Fruit fly (Drosophila melanogaster) whole organism, embryonic: ENCODE measurements around the gene RpS12.

ENCODE experiments used
- Bgb ChIP-seq: fragments of 200-800 bp; sonication (Bioruptor generic); IDR thresholded peaks from 2 replicates; pipeline ENCODE4 v1.3.6; 2022; ENCODE audit warnings: missing biosample characterization, missing genetic modification characterization; ENCODE audit not compliant: partially characterized antibody
- CG1024 ChIP-seq: fragments of 200-800 bp; sonication (Bioruptor generic); IDR thresholded peaks from 2 replicates; pipeline ENCODE4 v1.3.6; 2022; ENCODE audit warnings: missing biosample characterization, missing genetic modification characterization
- CG12155 ChIP-seq: fragments of 200-800 bp; sonication (Bioruptor generic); optimal IDR thresholded peaks from 3 replicates; lab custom pipeline; 2016; ENCODE audit warnings: missing biosample characterization, missing genetic modification characterization
- CG13287 ChIP-seq: fragments of 200-800 bp; sonication (Bioruptor generic); IDR thresholded peaks from 2 replicates; pipeline ENCODE4 v1.3.6; 2022; ENCODE audit warnings: missing biosample characterization, missing genetic modification characterization; ENCODE audit not compliant: partially characterized antibody
- CG13296 ChIP-seq: fragments of 200-800 bp; sonication (Bioruptor generic); optimal IDR thresholded peaks from 3 replicates; lab custom pipeline; 2018; ENCODE audit warnings: missing biosample characterization, mild to moderate bottlenecking, missing genetic modification characterization
- CG15011 ChIP-seq: fragments of 200-800 bp; sonication (Bioruptor generic); optimal IDR thresholded peaks from 3 replicates; lab custom pipeline; 2018; ENCODE audit warnings: missing biosample characterization, mild to moderate bottlenecking, missing genetic modification characterization
- CG1602 ChIP-seq: fragments of 200-800 bp; sonication (Bioruptor generic); optimal IDR thresholded peaks from 3 replicates; lab custom pipeline; 2016; ENCODE audit warnings: missing biosample characterization, missing genetic modification characterization
- CG17359 ChIP-seq: fragments of 200-800 bp; sonication (Bioruptor generic); optimal IDR thresholded peaks from 3 replicates; lab custom pipeline; 2018; ENCODE audit warnings: missing biosample characterization, mild to moderate bottlenecking, missing genetic modification characterization, moderate library complexity
- CG2116 ChIP-seq: fragments of 200-800 bp; sonication (Bioruptor generic); optimal IDR thresholded peaks from 3 replicates; lab custom pipeline; 2018; ENCODE audit warnings: missing biosample characterization, mild to moderate bottlenecking, missing genetic modification characterization
- CG30020 ChIP-seq: fragments of 200-800 bp; optimal IDR thresholded peaks from 2 replicates; lab custom pipeline; 2019; ENCODE audit warnings: missing biosample characterization, mild to moderate bottlenecking, missing genetic modification characterization, moderate library complexity
- CG3726 ChIP-seq: fragments of 200-800 bp; sonication (Bioruptor generic); IDR thresholded peaks from 3 replicates; pipeline ENCODE4, ENCODE4 v1.3.6; 2022; ENCODE audit warnings: missing biosample characterization, missing genetic modification characterization
- CG4360 ChIP-seq: fragments of 200-800 bp; sonication (Bioruptor generic); IDR thresholded peaks from 2 replicates; pipeline ENCODE4 v1.3.6; 2022; ENCODE audit warnings: missing biosample characterization, missing genetic modification characterization
- CG4424 ChIP-seq: fragments of 200-800 bp; sonication (Bioruptor generic); optimal IDR thresholded peaks from 3 replicates; lab custom pipeline; 2016; ENCODE audit warnings: missing biosample characterization, missing genetic modification characterization
- CG4820 ChIP-seq: fragments of 200-800 bp; sonication (Bioruptor generic); optimal IDR thresholded peaks from 3 replicates; lab custom pipeline; 2016; ENCODE audit warnings: missing biosample characterization, missing genetic modification characterization
- CG6683 ChIP-seq: fragments of 200-800 bp; sonication (Bioruptor generic); optimal IDR thresholded peaks from 2 replicates; lab custom pipeline; 2017; ENCODE audit warnings: missing biosample characterization, mild to moderate bottlenecking, missing genetic modification characterization, missing genetic modification reagents
- CG7357 ChIP-seq: fragments of 200-800 bp; sonication (Bioruptor generic); IDR thresholded peaks from 3 replicates; pipeline ENCODE4 v1.3.6; 2022; ENCODE audit warnings: missing biosample characterization, missing genetic modification characterization
- CG7987 ChIP-seq: fragments of 200-800 bp; sonication (Bioruptor generic); optimal IDR thresholded peaks from 2 replicates; lab custom pipeline; 2018; ENCODE audit warnings: missing biosample characterization, mild to moderate bottlenecking, missing genetic modification characterization, moderate library complexity
- CG8765 ChIP-seq: fragments of 200-800 bp; sonication (Bioruptor generic); IDR thresholded peaks from 2 replicates; pipeline ENCODE4 v1.3.6; 2022; ENCODE audit warnings: missing biosample characterization, missing genetic modification characterization
- CG8944 ChIP-seq: fragments of 200-800 bp; sonication (Bioruptor generic); optimal IDR thresholded peaks from 3 replicates; lab custom pipeline; 2016; ENCODE audit warnings: missing biosample characterization, missing genetic modification characterization
- Camta ChIP-seq: fragments of 200-800 bp; sonication (Bioruptor generic); optimal IDR thresholded peaks from 2 replicates; lab custom pipeline; 2016; ENCODE audit warnings: missing biosample characterization, missing genetic modification characterization
- Dll ChIP-seq: fragments of 200-800 bp; sonication (Bioruptor generic); IDR thresholded peaks from 4 replicates; pipeline ENCODE4 v1.3.6; 2022; ENCODE audit warnings: missing biosample characterization, missing genetic modification characterization; ENCODE audit not compliant: partially characterized antibody
- Dref ChIP-seq: fragments of 200-800 bp; sonication (Bioruptor generic); IDR thresholded peaks from 2 replicates; pipeline ENCODE4 v1.3.6; 2022; ENCODE audit warnings: missing biosample characterization, missing genetic modification characterization
- Drgx ChIP-seq: fragments of 200-800 bp; sonication (Bioruptor generic); IDR thresholded peaks from 2 replicates; pipeline ENCODE4 v1.3.6; 2022; ENCODE audit warnings: missing biosample characterization, missing genetic modification characterization
- Eip74EF ChIP-seq, 2 experiments: fragments of 200-800 bp in 1 of 2; fragments of >200 bp in 1 of 2; sonication (Bioruptor generic) in 1 of 2; optimal IDR thresholded peaks; 2 replicates each; lab custom pipeline; 2017 to 2019; ENCODE audit warnings: missing biosample characterization in 2 of 2, missing genetic modification characterization in 2 of 2, mild to moderate bottlenecking in 1 of 2, moderate library complexity in 1 of 2
- H15 ChIP-seq: fragments of 200-800 bp; sonication (Bioruptor generic); IDR thresholded peaks from 3 replicates; pipeline ENCODE4 v1.3.6; 2022; ENCODE audit warnings: missing biosample characterization, missing genetic modification characterization
- HLH4C ChIP-seq: fragments of 200-800 bp; sonication (Bioruptor generic); IDR thresholded peaks from 3 replicates; pipeline ENCODE4 v1.3.6; 2022; ENCODE audit warnings: missing biosample characterization, missing genetic modification characterization; ENCODE audit not compliant: partially characterized antibody
- Lpt ChIP-seq: fragments of >200 bp; optimal IDR thresholded peaks from 2 replicates; lab custom pipeline; 2018; ENCODE audit warnings: missing biosample characterization, missing genetic modification characterization
- Mes4 ChIP-seq: fragments of 200-800 bp; sonication (Bioruptor generic); optimal IDR thresholded peaks from 2 replicates; lab custom pipeline; 2016; ENCODE audit warnings: missing biosample characterization, missing genetic modification characterization
- Opbp ChIP-seq: fragments of 200-800 bp; sonication (Bioruptor generic); IDR thresholded peaks from 3 replicates; pipeline ENCODE4 v1.3.6; 2022; ENCODE audit warnings: missing biosample characterization, missing genetic modification characterization; ENCODE audit not compliant: partially characterized antibody
- Optix ChIP-seq: fragments of 200-800 bp; sonication (Bioruptor generic); IDR thresholded peaks from 3 replicates; pipeline ENCODE4 v1.3.6; 2022; ENCODE audit warnings: missing biosample characterization, missing genetic modification characterization
- Pdp1 ChIP-seq, 2 experiments: fragments of 200-800 bp; sonication (Bioruptor generic); optimal IDR thresholded peaks; 3 replicates each; lab custom pipeline; 2016; ENCODE audit warnings: missing biosample characterization in 2 of 2, missing genetic modification characterization in 2 of 2, mild to moderate bottlenecking in 1 of 2, moderate library complexity in 1 of 2
- Sry-δ ChIP-seq: fragments of 200-800 bp; sonication (Bioruptor generic); optimal IDR thresholded peaks from 2 replicates; lab custom pipeline; 2016; ENCODE audit warnings: missing biosample characterization, missing genetic modification characterization
- Trl ChIP-seq, 3 experiments: fragments of >200 bp in 2 of 3; fragments of 200-800 bp in 1 of 3; sonication (Bioruptor generic) in 1 of 3; optimal IDR thresholded peaks; 2 replicates in 1 of 3; 3 replicates in 2 of 3; lab custom pipeline; 2016 to 2017; ENCODE audit warnings: missing biosample characterization in 1 of 3, missing genetic modification characterization in 1 of 3
- Xrp1 ChIP-seq: fragments of 200-800 bp; sonication (Bioruptor generic); IDR thresholded peaks from 2 replicates; pipeline ENCODE4 v1.3.6; 2022; ENCODE audit warnings: missing biosample characterization, missing genetic modification characterization
- amos ChIP-seq: fragments of 200-800 bp; sonication (Bioruptor generic); IDR thresholded peaks from 2 replicates; pipeline ENCODE4 v1.3.6; 2022; ENCODE audit warnings: missing biosample characterization, missing genetic modification characterization; ENCODE audit not compliant: partially characterized antibody
- aop ChIP-seq: fragments of 200-800 bp; sonication (Bioruptor generic); IDR thresholded peaks from 2 replicates; pipeline ENCODE4 v1.3.6; 2022; ENCODE audit warnings: missing biosample characterization, missing genetic modification characterization
- ase ChIP-seq: fragments of 200-800 bp; sonication (Bioruptor generic); IDR thresholded peaks from 3 replicates; pipeline ENCODE4 v1.3.6; 2022; ENCODE audit warnings: missing biosample characterization, missing genetic modification characterization
- crol ChIP-seq: fragments of 200-800 bp; sonication (Bioruptor generic); IDR thresholded peaks from 2 replicates; pipeline ENCODE4 v1.3.6; 2022; ENCODE audit warnings: missing biosample characterization, missing genetic modification characterization
- danr ChIP-seq: fragments of 200-800 bp; sonication (Bioruptor generic); IDR thresholded peaks from 2 replicates; pipeline ENCODE4 v1.3.6; 2022; ENCODE audit warnings: missing biosample characterization, missing genetic modification characterization
- dmrt99B ChIP-seq: fragments of 200-800 bp; sonication (Bioruptor generic); optimal IDR thresholded peaks from 2 replicates; lab custom pipeline; 2018; ENCODE audit warnings: missing biosample characterization, mild to moderate bottlenecking, missing genetic modification characterization, moderate library complexity
- emc ChIP-seq: fragments of 200-800 bp; sonication (Bioruptor generic); optimal IDR thresholded peaks from 2 replicates; lab custom pipeline; 2016; ENCODE audit warnings: missing biosample characterization, missing genetic modification characterization
- eyg ChIP-seq: fragments of 200-800 bp; sonication (Bioruptor generic); optimal IDR thresholded peaks from 3 replicates; lab custom pipeline; 2016; ENCODE audit warnings: missing biosample characterization, missing genetic modification characterization
- kni ChIP-seq: fragments of 200-800 bp; sonication (Bioruptor generic); optimal IDR thresholded peaks from 3 replicates; lab custom pipeline; 2017; ENCODE audit warnings: mild to moderate bottlenecking, missing biosample characterization, missing genetic modification reagents, missing genetic modification characterization
- stc ChIP-seq: fragments of 200-800 bp; sonication (Bioruptor generic); IDR thresholded peaks from 2 replicates; pipeline ENCODE4 v1.3.6; 2022; ENCODE audit warnings: missing biosample characterization, missing genetic modification characterization
- stwl ChIP-seq: fragments of 200-800 bp; sonication (Bioruptor generic); optimal IDR thresholded peaks from 3 replicates; lab custom pipeline; 2018; ENCODE audit warnings: missing biosample characterization, mild to moderate bottlenecking, missing genetic modification characterization, moderate library complexity
- toy ChIP-seq: fragments of 200-800 bp; sonication (Bioruptor generic); IDR thresholded peaks from 2 replicates; pipeline ENCODE4 v1.3.6; 2022; ENCODE audit warnings: missing biosample characterization, missing genetic modification characterization
- trem ChIP-seq: fragments of 200-800 bp; optimal IDR thresholded peaks from 3 replicates; lab custom pipeline; 2019; ENCODE audit warnings: missing biosample characterization, mild to moderate bottlenecking, missing genetic modification characterization, moderate library complexity
- trh ChIP-seq: fragments of 200-800 bp; sonication (Bioruptor generic); optimal IDR thresholded peaks from 2 replicates; lab custom pipeline; 2016; ENCODE audit warnings: missing biosample characterization, missing genetic modification characterization
- unc-4 ChIP-seq: fragments of 200-800 bp; sonication (Bioruptor generic); IDR thresholded peaks from 2 replicates; pipeline ENCODE4 v1.3.6; 2022; ENCODE audit warnings: missing biosample characterization, missing genetic modification characterization; ENCODE audit not compliant: partially characterized antibody
- zfh2 ChIP-seq: fragments of 200-800 bp; sonication (Bioruptor generic); optimal IDR thresholded peaks from 2 replicates; lab custom pipeline; 2016; ENCODE audit warnings: missing biosample characterization, missing genetic modification characterization

The RpS12 gene

DNA sequence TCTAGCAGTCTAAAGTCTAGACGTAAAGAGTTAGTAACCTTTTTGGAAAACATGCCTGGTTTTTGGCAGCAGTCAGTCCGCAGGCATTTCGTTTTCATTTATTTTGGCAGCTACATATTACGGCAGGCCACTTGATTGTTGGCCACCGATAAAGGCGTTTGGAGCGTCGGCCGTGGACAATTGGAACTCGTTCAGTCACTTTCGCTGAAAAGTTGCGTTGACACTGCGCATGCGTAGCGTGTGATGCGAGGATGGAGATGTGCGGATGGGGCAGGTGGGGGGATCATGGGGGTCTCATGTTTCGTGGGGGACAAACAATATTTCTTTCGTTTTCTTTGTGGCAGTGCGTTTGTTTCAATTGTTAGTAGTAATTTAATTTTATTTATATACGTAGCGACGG, 3.7 kb downstream of the RpS12 start (continued):
- TF ChIP-seq CG4820 (GFP tag; lab: Kevin White, UChicago) (no peak), CG4360 (GFP tag; lab: Robert Waterston, UW) (no peak), kni (GFP tag; lab: Kevin White, UChicago) (peak; percentile 28), crol (peak; percentile 44), Trl (optimal IDR thresholded peaks at IDR 0.05; lab: Kevin White, UChicago) (no peak), Trl (GFP tag; optimal IDR thresholded peaks at IDR 0.05; lab: Kevin White, UChicago) (no peak), Camta (GFP tag; lab: Kevin White, UChicago) (no peak), CG13296 (GFP tag; lab: Kevin White, UChicago) (no peak), trem (tag; lab: Kevin White, UChicago) (no peak), amos (no peak), Opbp (no peak), Optix (peak; percentile 17; the same call in 1 of the 3 replicates)

- TF ChIP-seq stwl (tag; lab: Kevin White, UChicago) (peak; percentile 67), CG17359 (tag; lab: Kevin White, UChicago) (no peak), emc (GFP tag; lab: Kevin White, UChicago) (no peak), Eip74EF (GFP tag; optimal IDR thresholded peaks at IDR 0.05; lab: Kevin White, UChicago) (no peak), CG4424 (GFP tag; lab: Kevin White, UChicago) (no peak), Camta (GFP tag; lab: Kevin White, UChicago) (no peak), CG30020 (no peak), ase (GFP tag; lab: Robert Waterston, UW) (no peak), CG8765 (no peak), Dref (peak; percentile 41), CG8944 (GFP tag; lab: Kevin White, UChicago) (no peak), kni (GFP tag; lab: Kevin White, UChicago) (peak; percentile 15), trh (GFP tag; lab: Kevin White, UChicago) (no peak), CG2116 (GFP tag; lab: Kevin White, UChicago) (peak; percentile 68), Mes4 (no peak), CG6683 (no peak), Pdp1 (GFP tag; optimal IDR thresholded peaks at IDR 0.05; lab: Kevin White, UChicago) (peak in 1 of 2 experiments; percentile 69), H15 (GFP tag; lab: Robert Waterston, UW) (no peak), Drgx (GFP tag; lab: Robert Waterston, UW) (no peak), Bgb (GFP tag; lab: Robert Waterston, UW) (0 out of 2 replicates have a peak, but pooled peaks have one; percentile 16), CG7357 (GFP tag; lab: Robert Waterston, UW) (no peak), CG1602 (GFP tag; lab: Kevin White, UChicago) (no peak), CG1024 (no peak), stc (no peak), CG13287 (GFP tag; lab: Robert Waterston, UW) (0 out of 2 replicates have a peak, but pooled peaks have one; percentile 14), zfh2 (GFP tag; lab: Kevin White, UChicago) (no peak), eyg (no peak), CG7987 (no peak), HLH4C (GFP tag; lab: Robert Waterston, UW) (0 out of 3 replicates have a peak, but pooled peaks have one; percentile 10), aop (GFP tag; lab: Robert Waterston, UW) (no peak), Sry-δ (GFP tag; lab: Kevin White, UChicago) (peak; percentile 43), CG3726 (GFP tag; lab: Robert Waterston, UW) (no peak), toy (GFP tag; lab: Robert Waterston, UW) (no peak), Lpt (GFP tag; lab: Kevin White, UChicago) (no peak), danr (GFP tag; lab: Robert Waterston, UW) (no peak), unc-4 (GFP tag; lab: Robert Waterston, UW) (no peak), Xrp1 (no peak), dmrt99B (no peak), CG15011 (GFP tag; lab: Kevin White, UChicago) (no peak), CG12155 (GFP tag; lab: Kevin White, UChicago) (no peak), Dll (GFP tag; lab: Robert Waterston, UW) (0 out of 4 replicates have a peak, but pooled peaks have one; percentile 36)
Measured at dm6 chr3L:13027333-13027732, 4.2 kb downstream of the RpS12 start.
